Fruit fly (Drosophila melanogaster): ENCODE measurements around the gene CG12479.

Gene CG12479

DNA sequence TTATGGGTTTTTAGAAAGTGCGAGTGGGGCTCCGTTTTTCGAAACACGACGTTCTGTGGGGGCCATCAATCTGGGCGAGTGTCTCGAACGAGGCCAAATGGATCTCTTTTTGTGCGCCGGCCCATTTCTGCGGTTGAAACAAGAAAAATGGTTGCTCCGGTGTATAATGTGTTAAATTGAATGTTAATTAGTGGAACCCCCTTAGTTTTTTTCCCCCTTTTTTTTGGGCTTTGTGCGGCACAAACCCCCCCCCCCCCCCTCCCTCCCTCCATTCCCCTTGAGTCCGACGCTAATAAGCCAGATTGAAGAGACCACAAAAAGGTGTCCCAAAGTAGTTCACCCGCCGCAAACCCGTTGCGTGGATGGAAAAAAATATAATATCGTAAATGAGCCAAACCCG, 21.8 kb upstream of the CG12479 start:
- TF ChIP-seq CG8478 (optimal IDR thresholded peaks at IDR 0.05) (no peak), Dll (optimal IDR thresholded peaks at IDR 0.05) (no peak), usp (GFP tag; optimal IDR thresholded peaks at IDR 0.05) (no peak), pan (optimal IDR thresholded peaks at IDR 0.05) (no peak), EcR (GFP tag; optimal IDR thresholded peaks at IDR 0.05) (no peak), psq (optimal IDR thresholded peaks at IDR 0.05) (no peak)

DNA sequence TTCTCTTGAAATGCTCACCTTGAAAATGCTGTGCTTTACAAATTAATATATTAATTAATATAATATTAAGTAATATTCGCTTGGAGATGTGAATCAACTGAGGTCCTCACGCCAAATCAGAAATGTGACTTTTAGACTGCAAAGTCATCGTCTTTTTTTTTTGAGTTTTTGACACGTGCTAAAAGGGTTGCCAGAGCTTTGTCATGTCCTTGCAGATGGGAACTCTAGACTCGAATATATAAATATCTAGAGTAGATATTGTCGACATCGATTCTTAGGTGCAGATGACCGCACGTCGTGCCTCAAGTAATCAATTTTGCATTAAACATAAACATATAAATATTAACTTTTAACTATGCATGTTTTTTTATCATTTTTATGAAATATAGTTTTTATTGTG, 20.7 kb upstream of the CG12479 start, which contains the start of gene betaNACtes1:
TSS of gene betaNACtes1 (minus strand) at position 101 of the 400 bp plus-strand sequence.
- TF ChIP-seq usp (GFP tag; optimal IDR thresholded peaks at IDR 0.05), result no peak
- TF ChIP-seq psq (optimal IDR thresholded peaks at IDR 0.05), result no peak
- no peak for TF ChIP-seq Dll (optimal IDR thresholded peaks at IDR 0.05)
- TF ChIP-seq CG8478 (optimal IDR thresholded peaks at IDR 0.05), result no peak
- TF ChIP-seq EcR (GFP tag; optimal IDR thresholded peaks at IDR 0.05), result no peak
- TF ChIP-seq pan (optimal IDR thresholded peaks at IDR 0.05), result no peak

DNA sequence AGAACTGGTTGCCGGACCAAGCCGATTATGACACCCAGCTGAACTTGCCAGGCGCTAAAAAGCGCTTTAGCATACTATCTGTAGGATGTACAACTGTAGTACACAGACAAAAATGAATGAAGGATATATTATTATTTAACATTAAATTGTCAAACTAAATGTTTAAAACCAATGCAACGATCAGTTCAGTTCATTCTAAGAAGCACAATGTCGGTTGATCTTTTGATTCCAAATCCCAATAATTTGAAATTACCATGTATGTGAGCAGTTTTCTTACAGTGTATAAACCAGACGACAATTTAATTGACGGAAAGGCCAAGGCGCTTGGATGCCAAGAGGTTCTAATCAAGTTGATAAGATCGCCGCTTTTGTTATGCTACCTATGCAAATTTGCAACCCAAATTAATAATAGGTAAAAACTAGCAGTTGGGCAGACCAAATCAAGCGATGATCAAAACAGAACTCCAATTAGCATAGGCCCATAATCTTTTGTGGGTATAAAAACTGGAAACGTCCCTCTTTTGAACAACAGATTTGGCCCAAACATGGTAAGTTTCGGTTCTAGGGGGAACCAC, 17.3 kb upstream of the CG12479 start, which contains the start of gene CG12480:
TSS of gene CG12480 (plus strand) at position 525 of the 575 bp plus-strand sequence.
- TF ChIP-seq usp (GFP tag; optimal IDR thresholded peaks at IDR 0.05) (no peak), EcR (GFP tag; optimal IDR thresholded peaks at IDR 0.05) (no peak), psq (optimal IDR thresholded peaks at IDR 0.05) (no peak), CG8478 (optimal IDR thresholded peaks at IDR 0.05) (no peak), pan (optimal IDR thresholded peaks at IDR 0.05) (no peak), Dll (optimal IDR thresholded peaks at IDR 0.05) (no peak)

DNA sequence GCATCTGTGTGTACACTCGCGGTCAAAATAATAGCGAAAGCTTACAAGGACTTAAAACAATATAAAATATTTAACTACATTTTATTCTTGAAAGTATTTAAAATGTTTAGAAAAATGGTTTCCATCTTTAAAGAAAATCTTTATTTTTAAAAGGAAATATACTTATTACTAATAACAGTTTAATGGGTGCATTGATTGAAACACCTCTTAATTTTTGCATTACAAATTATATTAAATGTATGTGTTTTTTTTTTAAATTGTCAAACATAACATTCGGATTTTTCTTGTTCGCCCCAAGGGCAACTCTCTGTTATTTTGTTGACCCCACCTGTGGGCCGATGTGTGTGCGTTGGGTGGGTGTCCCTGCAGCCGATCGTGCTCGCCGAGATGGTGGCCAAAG, 1.9 kb upstream of the CG12479 start:
- TF ChIP-seq psq (optimal IDR thresholded peaks at IDR 0.05), result no peak
- TF ChIP-seq usp (GFP tag; optimal IDR thresholded peaks at IDR 0.05), result no peak
- TF ChIP-seq Dll (optimal IDR thresholded peaks at IDR 0.05), result no peak
- no peak for TF ChIP-seq pan (optimal IDR thresholded peaks at IDR 0.05)
- no peak for TF ChIP-seq EcR (GFP tag; optimal IDR thresholded peaks at IDR 0.05)
- TF ChIP-seq CG8478 (optimal IDR thresholded peaks at IDR 0.05), result no peak

DNA sequence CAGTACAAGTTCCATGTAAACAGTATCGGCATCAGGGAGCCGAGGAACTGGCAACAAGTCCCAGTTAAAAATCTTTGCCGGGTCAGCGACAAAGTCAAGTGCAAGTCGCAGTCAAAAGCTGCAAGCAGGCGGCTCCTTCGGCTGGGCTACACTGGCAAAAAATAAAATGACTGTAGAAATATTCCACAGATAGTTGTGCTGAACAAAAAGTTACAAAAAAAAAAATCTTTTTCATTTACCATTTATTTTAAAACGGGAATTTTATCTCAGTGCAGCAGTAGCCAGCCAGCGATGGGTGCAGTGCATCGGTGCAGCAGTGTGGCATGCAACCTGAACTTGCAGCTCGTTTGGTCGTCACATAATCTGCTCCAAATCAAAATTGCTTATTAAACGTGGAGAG, 2.5 kb downstream of the CG12479 start:
- TF ChIP-seq usp (GFP tag; optimal IDR thresholded peaks at IDR 0.05) (no peak), EcR (GFP tag; optimal IDR thresholded peaks at IDR 0.05) (no peak), CG8478 (optimal IDR thresholded peaks at IDR 0.05) (no peak), psq (optimal IDR thresholded peaks at IDR 0.05) (no peak), pan (optimal IDR thresholded peaks at IDR 0.05) (no peak), Dll (optimal IDR thresholded peaks at IDR 0.05) (no peak)

DNA sequence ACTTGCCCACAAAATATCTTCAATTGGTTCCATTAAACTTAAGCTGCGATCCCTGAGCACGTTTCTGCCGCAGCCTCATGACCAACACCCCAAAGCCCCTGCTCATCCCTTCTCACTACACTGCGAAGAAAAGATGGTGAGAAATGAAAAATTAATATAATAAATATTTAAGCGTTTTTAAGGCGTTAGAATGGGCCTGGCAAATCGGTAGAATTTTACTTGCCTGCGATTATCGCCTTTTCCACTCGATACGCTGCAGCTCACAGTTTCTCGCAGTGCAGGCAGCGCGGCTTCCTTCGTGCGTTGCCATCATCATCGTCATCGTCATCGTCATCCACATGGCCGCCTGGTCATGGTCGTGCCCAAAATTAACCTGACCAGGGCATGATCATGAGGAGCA, 3.6 kb downstream of the CG12479 start:
- TF ChIP-seq Dll (optimal IDR thresholded peaks at IDR 0.05) (no peak), psq (optimal IDR thresholded peaks at IDR 0.05) (no peak), pan (optimal IDR thresholded peaks at IDR 0.05) (no peak)

DNA sequence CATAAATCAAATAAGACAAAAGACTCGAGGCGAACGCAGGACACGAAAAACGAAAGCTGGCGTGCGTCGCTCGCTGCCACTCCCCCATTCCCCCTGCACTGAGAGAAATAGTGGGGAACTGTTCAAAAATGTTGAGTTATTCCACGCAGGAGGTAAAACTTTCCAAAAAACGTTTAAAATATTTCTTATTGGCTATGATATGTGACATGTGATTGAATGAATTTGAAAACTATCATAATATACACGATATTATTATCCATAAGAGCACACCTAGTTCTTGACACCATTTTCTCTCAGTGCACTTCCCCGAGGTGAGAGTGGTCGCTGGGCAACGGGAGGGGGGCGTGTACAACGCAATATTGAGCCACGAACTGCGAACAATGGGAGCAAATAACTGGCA, 17.9 kb downstream of the CG12479 start:
- TF ChIP-seq EcR (GFP tag; optimal IDR thresholded peaks at IDR 0.05), result no peak
- TF ChIP-seq CG8478 (optimal IDR thresholded peaks at IDR 0.05), result no peak
- TF ChIP-seq psq (optimal IDR thresholded peaks at IDR 0.05), result no peak

DNA sequence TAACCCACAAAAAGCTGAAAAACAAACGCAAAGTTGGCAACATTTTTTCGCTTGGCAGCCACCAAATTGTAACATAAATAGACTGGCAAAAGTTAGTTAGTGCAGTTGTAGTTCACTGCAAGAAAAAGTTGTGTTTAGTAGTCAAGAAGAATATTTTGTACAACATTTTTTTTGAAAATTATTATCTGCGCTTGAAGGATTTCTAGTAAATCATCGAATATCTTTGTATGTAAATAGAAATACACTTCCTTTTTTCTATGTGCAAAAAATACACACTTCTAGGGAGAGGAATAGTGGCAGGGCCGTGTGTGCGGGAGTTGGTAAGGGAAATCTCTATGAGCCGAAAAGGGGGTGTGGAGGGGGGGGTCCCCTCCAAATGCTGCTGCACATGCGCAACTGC, 28.1 kb downstream of the CG12479 start:
- TF ChIP-seq Dll (optimal IDR thresholded peaks at IDR 0.05) (no peak), usp (GFP tag; optimal IDR thresholded peaks at IDR 0.05) (no peak), pan (optimal IDR thresholded peaks at IDR 0.05) (no peak), EcR (GFP tag; optimal IDR thresholded peaks at IDR 0.05) (no peak), CG8478 (optimal IDR thresholded peaks at IDR 0.05) (no peak), psq (optimal IDR thresholded peaks at IDR 0.05) (no peak)

DNA sequence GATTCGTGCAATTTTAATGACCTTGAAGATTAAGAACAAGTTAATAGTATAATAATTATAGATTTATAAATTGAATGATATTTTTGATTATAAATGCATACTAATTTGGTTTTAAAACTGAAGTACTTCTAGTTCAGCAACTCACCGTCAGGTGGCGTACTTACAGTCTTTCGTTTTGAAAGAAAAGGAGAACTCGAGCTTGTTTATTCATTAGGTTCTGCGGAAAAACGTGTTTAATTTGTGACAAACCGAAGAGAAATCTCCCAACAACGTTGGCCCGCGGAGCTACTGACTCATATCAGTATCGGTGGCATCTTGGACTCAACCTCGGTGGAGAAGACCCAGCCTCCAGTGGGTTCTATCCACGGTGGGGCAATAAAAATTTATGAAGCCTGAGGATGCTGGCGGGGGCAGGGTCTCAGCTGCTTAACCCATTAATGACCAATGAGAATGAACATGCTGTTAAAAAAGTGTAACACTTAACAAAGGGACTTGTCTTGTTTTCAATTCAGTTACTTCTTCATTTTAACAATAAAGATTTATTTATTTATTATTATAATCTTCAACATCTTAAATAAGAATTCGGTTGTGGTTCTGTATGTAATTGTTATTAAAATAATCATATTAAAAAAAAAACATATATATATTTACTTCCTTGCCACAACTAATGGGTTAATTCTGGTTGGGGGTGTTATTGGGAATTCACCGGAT, 29.0 kb downstream of the CG12479 start:
- TF ChIP-seq pan (optimal IDR thresholded peaks at IDR 0.05) (no peak), psq (optimal IDR thresholded peaks at IDR 0.05) (no peak), EcR (GFP tag; optimal IDR thresholded peaks at IDR 0.05) (no peak), CG8478 (optimal IDR thresholded peaks at IDR 0.05) (no peak), Dll (optimal IDR thresholded peaks at IDR 0.05) (no peak), usp (GFP tag; optimal IDR thresholded peaks at IDR 0.05) (no peak)

DNA sequence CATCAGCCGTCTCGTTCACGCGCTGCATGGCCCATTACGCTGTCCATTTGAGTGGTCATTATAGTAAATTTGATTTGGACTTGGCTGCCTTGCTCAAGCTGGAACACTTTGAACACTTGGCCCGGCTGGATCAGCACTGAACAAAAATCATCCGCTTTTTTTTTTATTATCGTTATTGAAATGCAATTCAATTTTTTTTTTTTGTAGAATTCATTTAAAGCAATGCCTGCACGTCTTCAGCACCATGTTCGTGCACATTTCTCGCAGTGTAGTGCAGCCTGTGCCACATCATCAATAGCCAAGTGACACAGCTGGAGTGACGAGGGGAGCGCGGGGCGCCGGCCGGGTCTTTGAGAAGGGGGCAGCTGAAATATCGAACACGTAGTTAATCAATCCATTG, 31.6 kb downstream of the CG12479 start:
- TF ChIP-seq Dll (optimal IDR thresholded peaks at IDR 0.05) (no peak), psq (optimal IDR thresholded peaks at IDR 0.05) (no peak), usp (GFP tag; optimal IDR thresholded peaks at IDR 0.05) (no peak), pan (optimal IDR thresholded peaks at IDR 0.05) (no peak), CG8478 (optimal IDR thresholded peaks at IDR 0.05) (no peak), EcR (GFP tag; optimal IDR thresholded peaks at IDR 0.05) (no peak)

DNA sequence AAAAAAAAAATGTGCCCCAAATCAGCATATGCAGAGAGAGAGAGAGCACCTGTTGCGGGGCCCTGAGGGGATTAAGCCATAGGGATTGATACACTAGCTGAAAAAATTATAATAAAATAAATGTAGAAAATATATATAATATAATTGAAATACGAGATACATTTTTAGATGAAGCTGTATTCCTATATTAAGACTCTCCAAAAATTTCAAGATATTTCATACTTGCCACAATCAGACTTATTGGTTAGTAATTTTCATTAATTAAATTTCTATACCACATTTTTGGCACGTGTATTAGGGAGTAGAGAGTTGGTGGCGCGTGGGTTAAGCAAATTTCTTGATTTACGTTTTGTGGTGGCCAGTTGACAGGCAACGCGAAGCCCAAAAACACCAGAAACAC, 33.3 kb downstream of the CG12479 start:
- TF ChIP-seq usp (GFP tag; optimal IDR thresholded peaks at IDR 0.05) (no peak), CG8478 (optimal IDR thresholded peaks at IDR 0.05) (no peak)

DNA sequence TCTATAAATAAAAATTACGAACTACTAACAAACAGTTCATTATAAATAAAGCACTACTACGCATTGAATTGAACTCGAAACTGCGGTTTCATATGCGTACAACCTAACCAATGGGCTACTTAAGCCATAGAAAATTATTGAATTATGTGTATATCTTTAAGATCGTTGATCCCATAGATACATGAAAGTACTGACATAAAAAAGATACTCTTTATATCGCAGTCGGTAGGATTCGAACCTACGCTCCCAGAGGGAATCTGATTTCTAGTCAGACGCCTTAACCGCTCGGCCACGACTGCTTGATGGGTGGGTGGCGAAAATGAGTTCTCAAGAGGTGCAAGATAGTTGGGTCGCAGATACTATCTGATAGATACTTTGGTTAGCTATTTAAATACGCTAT, 34.3 kb downstream of the CG12479 start:
- TF ChIP-seq CG8478 (optimal IDR thresholded peaks at IDR 0.05), result no peak
- no peak for TF ChIP-seq Dll (optimal IDR thresholded peaks at IDR 0.05)
- no peak for TF ChIP-seq psq (optimal IDR thresholded peaks at IDR 0.05)
- no peak for TF ChIP-seq pan (optimal IDR thresholded peaks at IDR 0.05)
- no peak for TF ChIP-seq EcR (GFP tag; optimal IDR thresholded peaks at IDR 0.05)
- TF ChIP-seq usp (GFP tag; optimal IDR thresholded peaks at IDR 0.05), result no peak

Data from whole organism.